Fruit fly (Drosophila melanogaster): ENCODE measurements around the gene Cisd2.

DNA sequence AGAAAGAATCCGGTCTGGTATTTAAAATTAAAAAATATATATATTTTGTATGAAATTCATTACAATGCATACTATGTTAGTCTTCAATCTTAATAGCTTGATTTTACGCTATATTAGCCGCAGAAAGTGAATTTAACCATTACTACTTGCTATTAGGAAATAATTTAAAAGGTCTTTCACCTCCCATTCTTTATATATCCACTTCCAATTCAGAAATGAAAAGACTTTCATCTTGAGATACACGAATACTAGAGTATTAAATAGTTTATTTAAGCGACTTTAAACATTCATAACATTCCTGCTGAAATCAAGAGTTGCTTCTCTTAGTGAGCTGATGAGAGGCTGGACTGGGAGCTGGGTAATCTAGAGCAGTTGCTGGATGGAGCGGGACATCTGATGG is 21.5 kb upstream of the Cisd2 start, which contains the start of gene CG31445:
- no peak for TF ChIP-seq CG8301 (tag; optimal IDR thresholded peaks at IDR 0.05)
- no peak for TF ChIP-seq CG10348 (GFP tag; IDR thresholded peaks at IDR 0.05)
- no peak for TF ChIP-seq CG17806 (tag; optimal IDR thresholded peaks at IDR 0.05)
- TF ChIP-seq CG4496 (GFP tag; IDR thresholded peaks at IDR 0.05) = no peak
- no peak for TF ChIP-seq EcR (GFP tag; optimal IDR thresholded peaks at IDR 0.05)

All from whole organism, pupa.